Fruit fly (Drosophila melanogaster): ENCODE measurements around the gene CG14314.

The CG14314 gene

dm6 chr3R:18185385-18185784 is 30.6 kb upstream of the CG14314 start, which contains the start of the genes Arp5 and CG7208 (continued):
- TF ChIP-seq CG14441 (GFP tag; IDR thresholded peaks at IDR 0.05) (peak; percentile 45; the same call in 1 of the 2 replicates), CG5180 (GFP tag; optimal IDR thresholded peaks at IDR 0.05) (no peak), NK7.1 (GFP tag; optimal IDR thresholded peaks at IDR 0.05) (no peak), bab2 (GFP tag; optimal IDR thresholded peaks at IDR 0.05) (peak; percentile 59), eyg (GFP tag; optimal IDR thresholded peaks at IDR 0.05) (no peak), btn (GFP tag; optimal IDR thresholded peaks at IDR 0.05) (no peak), CG11504 (tag; optimal IDR thresholded peaks at IDR 0.05) (no peak), CG4360 (GFP tag; IDR thresholded peaks at IDR 0.05) (no peak), Dfd (GFP tag; optimal IDR thresholded peaks at IDR 0.05) (no peak), CG18476 (GFP tag; optimal IDR thresholded peaks at IDR 0.05) (peak; percentile 63), Drgx (GFP tag; IDR thresholded peaks at IDR 0.05) (0 out of 2 replicates have a peak, but pooled peaks have one; percentile 49), slp2 (GFP tag; optimal IDR thresholded peaks at IDR 0.05) (peak; percentile 44), Camta (GFP tag; optimal IDR thresholded peaks at IDR 0.05) (peak; percentile 70), Rfx (GFP tag; IDR thresholded peaks at IDR 0.05) (peak; percentile 81), caup (GFP tag; optimal IDR thresholded peaks at IDR 0.05; ENCODE audit: severe bottlenecking) (peak; percentile 64), Tbp (GFP tag; optimal IDR thresholded peaks at IDR 0.05) (no peak), Kr (GFP tag; optimal IDR thresholded peaks at IDR 0.05) (no peak), ATbp (GFP tag; optimal IDR thresholded peaks at IDR 0.05) (peak; percentile 32), CG13894 (tag; optimal IDR thresholded peaks at IDR 0.05) (peak; percentile 69), so (GFP tag; IDR thresholded peaks at IDR 0.05) (no peak), CG42726 (GFP tag; IDR thresholded peaks at IDR 0.05; ENCODE audit: partially characterized antibody) (no peak), exex (tag; optimal IDR thresholded peaks at IDR 0.05) (no peak), CG11398 (GFP tag; optimal IDR thresholded peaks at IDR 0.05) (no peak), ewg (GFP tag; optimal IDR thresholded peaks at IDR 0.05) (peak; percentile 48), CG12744 (GFP tag; optimal IDR thresholded peaks at IDR 0.05) (peak; percentile 44), B-H2 (GFP tag; optimal IDR thresholded peaks at IDR 0.05) (peak; percentile 71), seq (GFP tag; IDR thresholded peaks at IDR 0.05) (no peak; the same call in 1 of the 2 replicates), wek (GFP tag; optimal IDR thresholded peaks at IDR 0.05) (no peak), Pdp1 (GFP tag; optimal IDR thresholded peaks at IDR 0.05) (peak; percentile 66 to 98), luna (GFP tag; optimal IDR thresholded peaks at IDR 0.05) (peak; percentile 51), klu (GFP tag; IDR thresholded peaks at IDR 0.05) (peak; percentile 60; the same call in 1 of the 2 replicates), usp (GFP tag; optimal IDR thresholded peaks at IDR 0.05) (no peak), NFAT (GFP tag; IDR thresholded peaks at IDR 0.05) (peak; percentile 59), CG8478 (optimal IDR thresholded peaks at IDR 0.05) (no peak), C15 (GFP tag; IDR thresholded peaks at IDR 0.05) (no peak), pita (GFP tag; optimal IDR thresholded peaks at IDR 0.05) (no peak), Ssrp (tag; optimal IDR thresholded peaks at IDR 0.05) (peak; percentile 56), CTCF (GFP tag; optimal IDR thresholded peaks at IDR 0.05) (peak; percentile 6), Sry-δ (GFP tag; optimal IDR thresholded peaks at IDR 0.05) (peak; percentile 32), her (GFP tag; optimal IDR thresholded peaks at IDR 0.05) (peak; percentile 8), pum (GFP tag; optimal IDR thresholded peaks at IDR 0.05) (peak; percentile 48), pros (GFP tag; optimal IDR thresholded peaks at IDR 0.05) (no peak), vfl (GFP tag; optimal IDR thresholded peaks at IDR 0.05) (peak; percentile 54), Atf3 (GFP tag; optimal IDR thresholded peaks at IDR 0.05) (peak; percentile 42), gsb (GFP tag; IDR thresholded peaks at IDR 0.05) (0 out of 2 replicates have a peak, but pooled peaks have one; percentile 8), Usf (GFP tag; optimal IDR thresholded peaks at IDR 0.05) (peak; percentile 1), CG18764 (GFP tag; optimal IDR thresholded peaks at IDR 0.05) (peak; percentile 52), Sin3A (optimal IDR thresholded peaks at IDR 0.05) (peak; percentile 9), E2f1 (GFP tag; IDR thresholded peaks at IDR 0.05) (0 out of 2 replicates have a peak, but pooled peaks have one; percentile 30), gt (GFP tag; IDR thresholded peaks at IDR 0.05) (no peak), Hr3 (GFP tag; optimal IDR thresholded peaks at IDR 0.05) (peak; percentile 75), gem (tag; optimal IDR thresholded peaks at IDR 0.05) (no peak), knrl (GFP tag; IDR thresholded peaks at IDR 0.05; ENCODE audit: partially characterized antibody) (no peak)

All from whole organism, embryonic.